Fruit fly (Drosophila melanogaster) whole organism, embryonic: Measurements from ENCODE around the gene CG6094.

ENCODE experiments used
- B-H1 ChIP-seq: fragments of 200-800 bp; sonication (Bioruptor generic); IDR thresholded peaks from 3 replicates; pipeline ENCODE4 v1.3.6; 2022; ENCODE audit warnings: missing biosample characterization, missing genetic modification characterization
- CG11560 ChIP-seq: fragments of 200-800 bp; sonication (Bioruptor generic); IDR thresholded peaks from 3 replicates; pipeline ENCODE4 v1.3.6; 2022; ENCODE audit warnings: missing biosample characterization, missing genetic modification characterization
- CG11696 ChIP-seq: fragments of 200-800 bp; sonication (Bioruptor generic); IDR thresholded peaks from 2 replicates; pipeline ENCODE4 v1.3.6; 2022; ENCODE audit warnings: missing biosample characterization, missing genetic modification characterization
- CG13287 ChIP-seq: fragments of 200-800 bp; sonication (Bioruptor generic); IDR thresholded peaks from 2 replicates; pipeline ENCODE4 v1.3.6; 2022; ENCODE audit warnings: missing biosample characterization, missing genetic modification characterization; ENCODE audit not compliant: partially characterized antibody
- CG13894 ChIP-seq: fragments of 200-800 bp; sonication (Bioruptor generic); optimal IDR thresholded peaks from 3 replicates; lab custom pipeline; 2018; ENCODE audit warnings: missing biosample characterization, mild to moderate bottlenecking, missing genetic modification characterization, moderate library complexity
- CG1529 ChIP-seq: fragments of 200-800 bp; sonication (Bioruptor generic); optimal IDR thresholded peaks from 3 replicates; lab custom pipeline; 2018; ENCODE audit warnings: missing biosample characterization, missing genetic modification characterization
- CG1602 ChIP-seq: fragments of 200-800 bp; sonication (Bioruptor generic); optimal IDR thresholded peaks from 3 replicates; lab custom pipeline; 2016; ENCODE audit warnings: missing biosample characterization, missing genetic modification characterization
- CG16779 ChIP-seq: fragments of 200-800 bp; sonication (Bioruptor generic); IDR thresholded peaks from 2 replicates; pipeline ENCODE4 v1.3.6; 2022; ENCODE audit warnings: missing biosample characterization, missing genetic modification characterization
- CG16863 ChIP-seq: fragments of 200-800 bp; sonication (Bioruptor generic); optimal IDR thresholded peaks from 3 replicates; lab custom pipeline; 2016; ENCODE audit warnings: missing biosample characterization, missing genetic modification characterization
- CG2889 ChIP-seq: fragments of 200-800 bp; sonication (Bioruptor generic); IDR thresholded peaks from 3 replicates; pipeline ENCODE4 v1.3.6; 2022; ENCODE audit warnings: missing biosample characterization, missing genetic modification characterization
- CG30403 ChIP-seq: fragments of 200-800 bp; sonication (Bioruptor generic); optimal IDR thresholded peaks from 3 replicates; lab custom pipeline; 2016; ENCODE audit warnings: missing biosample characterization, missing genetic modification characterization
- CG34224 ChIP-seq: fragments of 200-800 bp; sonication (Bioruptor generic); IDR thresholded peaks from 3 replicates; pipeline ENCODE4 v1.3.6; 2022; ENCODE audit warnings: missing biosample characterization, missing genetic modification characterization; ENCODE audit not compliant: partially characterized antibody
- CG3726 ChIP-seq: fragments of 200-800 bp; sonication (Bioruptor generic); IDR thresholded peaks from 3 replicates; pipeline ENCODE4, ENCODE4 v1.3.6; 2022; ENCODE audit warnings: missing biosample characterization, missing genetic modification characterization
- CG42726 ChIP-seq: fragments of 200-800 bp; sonication (Bioruptor generic); IDR thresholded peaks from 2 replicates; pipeline ENCODE4 v1.3.6; 2022; ENCODE audit warnings: missing biosample characterization, missing genetic modification characterization; ENCODE audit not compliant: partially characterized antibody
- CG4328 ChIP-seq: fragments of 200-800 bp; sonication (Bioruptor generic); optimal IDR thresholded peaks from 3 replicates; lab custom pipeline; 2017; ENCODE audit warnings: missing biosample characterization, missing genetic modification reagents, missing genetic modification characterization
- CG6175 ChIP-seq: fragments of 200-800 bp; sonication (Bioruptor generic); IDR thresholded peaks from 3 replicates; pipeline ENCODE4 v1.3.6; 2022; ENCODE audit warnings: missing biosample characterization, missing genetic modification characterization
- CG6654 ChIP-seq: fragments of 200-800 bp; sonication (Bioruptor generic); optimal IDR thresholded peaks from 2 replicates; lab custom pipeline; 2017; ENCODE audit warnings: missing biosample characterization, mild to moderate bottlenecking, missing genetic modification characterization
- CG7839 ChIP-seq: fragments of 200-800 bp; sonication (Bioruptor generic); optimal IDR thresholded peaks from 3 replicates; lab custom pipeline; 2018; ENCODE audit warnings: missing biosample characterization, mild to moderate bottlenecking, missing genetic modification characterization, moderate library complexity
- CG8281 ChIP-seq: fragments of 200-800 bp; sonication (Bioruptor generic); optimal IDR thresholded peaks from 2 replicates; lab custom pipeline; 2018; ENCODE audit warnings: missing biosample characterization, mild to moderate bottlenecking, missing genetic modification characterization, moderate library complexity
- Dip3 ChIP-seq: fragments of 200-800 bp; sonication (Bioruptor generic); optimal IDR thresholded peaks from 3 replicates; lab custom pipeline; 2016; ENCODE audit warnings: missing biosample characterization, missing genetic modification characterization
- Ets97D ChIP-seq: fragments of 200-800 bp; sonication (Bioruptor generic); optimal IDR thresholded peaks from 3 replicates; lab custom pipeline; 2016; ENCODE audit warnings: missing biosample characterization, missing genetic modification characterization
- HHEX ChIP-seq: fragments of 200-800 bp; sonication (Bioruptor generic); optimal IDR thresholded peaks from 3 replicates; lab custom pipeline; 2017; ENCODE audit warnings: missing biosample characterization, mild to moderate bottlenecking, missing genetic modification characterization, missing genetic modification reagents
- Hmr ChIP-seq: fragments of 200-800 bp; sonication (Bioruptor generic); optimal IDR thresholded peaks from 3 replicates; lab custom pipeline; 2017; ENCODE audit warnings: mild to moderate bottlenecking, missing biosample characterization, missing genetic modification reagents, missing genetic modification characterization
- Hr51 ChIP-seq, 2 experiments: fragments of 200-800 bp; sonication (Bioruptor generic); optimal IDR thresholded peaks; 2 replicates in 1 of 2; 3 replicates in 1 of 2; lab custom pipeline; 2016 to 2018; ENCODE audit warnings: missing biosample characterization in 2 of 2, missing genetic modification characterization in 2 of 2, mild to moderate bottlenecking in 1 of 2, moderate library complexity in 1 of 2
- Lhr ChIP-seq: fragments of 200-800 bp; sonication (Bioruptor generic); optimal IDR thresholded peaks from 3 replicates; lab custom pipeline; 2017; ENCODE audit warnings: mild to moderate bottlenecking, missing biosample characterization, missing genetic modification reagents, missing genetic modification characterization
- Nf-YA ChIP-seq: fragments of 200-800 bp; sonication (Bioruptor generic); IDR thresholded peaks from 2 replicates; pipeline ENCODE4 v1.3.6; 2022; ENCODE audit warnings: missing biosample characterization, missing genetic modification characterization
- Ptx1 ChIP-seq: fragments of 200-800 bp; sonication (Bioruptor generic); IDR thresholded peaks from 2 replicates; pipeline ENCODE4 v1.3.6; 2022; ENCODE audit warnings: missing biosample characterization, missing genetic modification characterization
- Sin3A ChIP-seq: fragments of >200 bp; optimal IDR thresholded peaks from 2 replicates; lab custom pipeline; 2018
- Sox100B ChIP-seq: fragments of 200-800 bp; sonication (Bioruptor generic); optimal IDR thresholded peaks from 3 replicates; lab custom pipeline; 2018; ENCODE audit warnings: missing biosample characterization, mild to moderate bottlenecking, missing genetic modification characterization
- Stat92E ChIP-seq, 3 experiments: fragments of >200 bp in 2 of 3; fragments of 200-800 bp in 1 of 3; sonication (Bioruptor generic) in 1 of 3; optimal IDR thresholded peaks; 2 replicates each; lab custom pipeline; 2017 to 2019; ENCODE audit warnings: missing biosample characterization in 3 of 3, missing genetic modification characterization in 3 of 3, mild to moderate bottlenecking in 1 of 3, moderate library complexity in 1 of 3
- ac ChIP-seq: fragments of 200-800 bp; sonication (Bioruptor generic); optimal IDR thresholded peaks from 3 replicates; lab custom pipeline; 2017; ENCODE audit warnings: missing biosample characterization, mild to moderate bottlenecking, missing genetic modification characterization
- ato ChIP-seq: fragments of 200-800 bp; sonication (Bioruptor generic); IDR thresholded peaks from 2 replicates; pipeline ENCODE4 v1.3.6; 2022; ENCODE audit warnings: missing biosample characterization, missing genetic modification characterization; ENCODE audit not compliant: partially characterized antibody
- bigmax ChIP-seq: fragments of 200-800 bp; sonication (Bioruptor generic); optimal IDR thresholded peaks from 2 replicates; lab custom pipeline; 2018; ENCODE audit warnings: missing biosample characterization, mild to moderate bottlenecking, missing genetic modification characterization
- chif ChIP-seq, 2 experiments: fragments of 200-800 bp; sonication (Bioruptor generic); optimal IDR thresholded peaks; 3 replicates each; lab custom pipeline; 2016; ENCODE audit warnings: missing biosample characterization in 2 of 2, missing genetic modification characterization in 2 of 2
- chinmo ChIP-seq: fragments of 200-800 bp; sonication (Bioruptor generic); IDR thresholded peaks from 4 replicates; pipeline ENCODE4 v1.3.6; 2022; ENCODE audit warnings: missing biosample characterization, missing genetic modification characterization; ENCODE audit not compliant: partially characterized antibody
- da ChIP-seq: fragments of 200-800 bp; sonication (Bioruptor generic); optimal IDR thresholded peaks from 2 replicates; lab custom pipeline; 2016; ENCODE audit warnings: missing biosample characterization, missing genetic modification characterization
- en ChIP-seq: fragments of 200-800 bp; sonication (Bioruptor generic); optimal IDR thresholded peaks from 2 replicates; lab custom pipeline; 2016; ENCODE audit warnings: missing biosample characterization, missing genetic modification characterization
- inv ChIP-seq: fragments of 200-800 bp; sonication (Bioruptor generic); IDR thresholded peaks from 2 replicates; pipeline ENCODE4 v1.3.6; 2022; ENCODE audit warnings: missing biosample characterization, missing genetic modification characterization; ENCODE audit not compliant: partially characterized antibody
- mirr ChIP-seq: fragments of 200-800 bp; sonication (Bioruptor generic); optimal IDR thresholded peaks from 3 replicates; lab custom pipeline; 2018; ENCODE audit warnings: missing biosample characterization, mild to moderate bottlenecking, missing genetic modification characterization
- pan ChIP-seq, 4 experiments: fragments of >200 bp in 3 of 4; fragments of 200-800 bp in 1 of 4; sonication (Bioruptor generic) in 1 of 4; optimal IDR thresholded peaks in 3 of 4; IDR thresholded peaks in 1 of 4; 2 replicates each; pipeline versions ENCODE4 v1.3.6 to Lab custom; 2017 to 2022; ENCODE audit warnings: missing biosample characterization in 2 of 4, missing genetic modification characterization in 2 of 4, mixed read lengths in 1 of 4
- phol ChIP-seq: fragments of 200-800 bp; sonication (Bioruptor generic); optimal IDR thresholded peaks from 3 replicates; lab custom pipeline; 2018; ENCODE audit warnings: missing biosample characterization, mild to moderate bottlenecking, missing genetic modification characterization, moderate library complexity
- salm ChIP-seq: fragments of 200-800 bp; sonication (Bioruptor generic); optimal IDR thresholded peaks from 2 replicates; lab custom pipeline; 2018; ENCODE audit warnings: missing biosample characterization, mild to moderate bottlenecking, missing genetic modification characterization
- sug ChIP-seq: fragments of 200-800 bp; optimal IDR thresholded peaks from 2 replicates; lab custom pipeline; 2019; ENCODE audit warnings: missing biosample characterization, mild to moderate bottlenecking, missing genetic modification characterization, moderate library complexity
- toy ChIP-seq: fragments of 200-800 bp; sonication (Bioruptor generic); IDR thresholded peaks from 2 replicates; pipeline ENCODE4 v1.3.6; 2022; ENCODE audit warnings: missing biosample characterization, missing genetic modification characterization
- vnd ChIP-seq: fragments of 200-800 bp; sonication (Bioruptor generic); IDR thresholded peaks from 3 replicates; pipeline ENCODE4 v1.3.6; 2022; ENCODE audit warnings: missing biosample characterization, missing genetic modification characterization; ENCODE audit not compliant: partially characterized antibody
- zfh1 ChIP-seq: fragments of 200-800 bp; sonication (Bioruptor generic); IDR thresholded peaks from 3 replicates; pipeline ENCODE4 v1.3.6; 2022; ENCODE audit warnings: missing biosample characterization, missing genetic modification characterization
- zfh2 ChIP-seq: fragments of 200-800 bp; sonication (Bioruptor generic); optimal IDR thresholded peaks from 2 replicates; lab custom pipeline; 2016; ENCODE audit warnings: missing biosample characterization, missing genetic modification characterization

The CG6094 gene

dm6 chr2L:10466865-10467270, 40.0 kb upstream of the CG6094 start (continued):
- no peak for TF ChIP-seq CG11560 (tag; lab: Robert Waterston, UW)
- no peak for TF ChIP-seq CG4328 (GFP tag; lab: Kevin White, UChicago)
- no peak for TF ChIP-seq salm (tag; lab: Kevin White, UChicago)
- TF ChIP-seq HHEX (GFP tag; lab: Kevin White, UChicago) = peak; percentile 53

- TF ChIP-seq pan (optimal IDR thresholded peaks at IDR 0.05; lab: Kevin White, UChicago) (no peak), pan (GFP tag; optimal IDR thresholded peaks at IDR 0.05 in 1 of 2, IDR thresholded peaks at IDR 0.05 in 1 of 2) (peak in 1 of 2 experiments; percentile 71), CG6654 (GFP tag; lab: Kevin White, UChicago) (peak; percentile 15), toy (0 out of 2 replicates have a peak, but pooled peaks have one; percentile 14), Nf-YA (GFP tag; lab: Robert Waterston, UW) (0 out of 2 replicates have a peak, but pooled peaks have one; percentile 9), Sin3A (lab: Kevin White, UChicago) (no peak), CG34224 (GFP tag; lab: Robert Waterston, UW) (no peak), CG13894 (no peak), phol (tag; lab: Kevin White, UChicago) (peak; percentile 44), CG8281 (tag; lab: Kevin White, UChicago) (peak; percentile 3), en (no peak), CG1602 (GFP tag; lab: Kevin White, UChicago) (peak; percentile 49), ato (no peak), CG16779 (GFP tag; lab: Robert Waterston, UW) (no peak), Ets97D (GFP tag; lab: Kevin White, UChicago) (peak; percentile 1), vnd (GFP tag; lab: Robert Waterston, UW) (no peak), CG2889 (GFP tag; lab: Robert Waterston, UW) (0 out of 3 replicates have a peak, but pooled peaks have one; percentile 45), B-H1 (GFP tag; lab: Robert Waterston, UW) (peak; percentile 35; the same call in 2 of the 3 replicates), CG42726 (GFP tag; lab: Robert Waterston, UW) (no peak), Lhr (no peak), chif (GFP tag; optimal IDR thresholded peaks at IDR 0.05; lab: Kevin White, UChicago) (peak; percentile 6 to 8), CG13287 (GFP tag; lab: Robert Waterston, UW) (no peak), Hr51 (GFP tag; optimal IDR thresholded peaks at IDR 0.05; lab: Kevin White, UChicago) (peak; percentile 3 to 56), mirr (GFP tag; lab: Kevin White, UChicago) (peak; percentile 30), Sox100B (GFP tag; lab: Kevin White, UChicago) (peak; percentile 23), zfh1 (GFP tag; lab: Robert Waterston, UW) (peak; percentile 76), CG30403 (GFP tag; lab: Kevin White, UChicago) (peak; percentile 59), Ptx1 (GFP tag; lab: Robert Waterston, UW) (peak; percentile 76), bigmax (GFP tag; lab: Kevin White, UChicago) (no peak), Stat92E (GFP tag; optimal IDR thresholded peaks at IDR 0.05; lab: Kevin White, UChicago) (no peak), ac (GFP tag; lab: Kevin White, UChicago) (no peak), Dip3 (GFP tag; lab: Kevin White, UChicago) (no peak), CG3726 (GFP tag; lab: Robert Waterston, UW) (no peak), sug (peak; percentile 26), CG1529 (GFP tag; lab: Kevin White, UChicago) (no peak), CG11696 (no peak), CG16863 (GFP tag; lab: Kevin White, UChicago) (peak; percentile 8), CG6175 (GFP tag; lab: Robert Waterston, UW) (no peak), da (GFP tag; lab: Kevin White, UChicago) (no peak), zfh2 (peak; percentile 5), chinmo (GFP tag; lab: Robert Waterston, UW) (no peak), Hmr (peak; percentile 43), inv (no peak), CG11560 (tag; lab: Robert Waterston, UW) (no peak), CG7839 (tag; lab: Kevin White, UChicago) (peak; percentile 68)
These were observed 38.5 kb upstream of the CG6094 start for dm6 chr2L:10468388-10468787.
